Worm (Caenorhabditis elegans) whole organism, late embryonic: Measurements from ENCODE around the gene enri-2.

Experiments used
- K09A11.1 ChIP-seq: sonication (generic microtip); optimal IDR thresholded peaks from 2 replicates; lab custom pipeline; 2017; ENCODE audit warnings: antibody characterized with exemption, mild to moderate bottlenecking, missing genetic modification characterization, missing compliant biosample characterization; ENCODE audit not compliant: insufficient read depth
- ceh-2 ChIP-seq: sonication (generic microtip); optimal IDR thresholded peaks from 2 replicates; lab custom pipeline; 2016; ENCODE audit warnings: missing genotype, missing genetic modification characterization, missing compliant biosample characterization
- che-1 ChIP-seq: sonication (generic microtip); optimal IDR thresholded peaks from 2 replicates; lab custom pipeline; 2016; ENCODE audit warnings: mild to moderate bottlenecking, missing genetic modification characterization, missing compliant biosample characterization
- nfya-1 ChIP-seq: sonication (generic microtip); optimal IDR thresholded peaks from 2 replicates; lab custom pipeline; 2017; ENCODE audit warnings: missing genetic modification characterization, mild to moderate bottlenecking, missing compliant biosample characterization, antibody characterized with exemption, moderate library complexity
- unc-55 ChIP-seq: sonication (generic microtip); optimal IDR thresholded peaks from 2 replicates; lab custom pipeline; 2017; ENCODE audit warnings: missing biosample characterization, missing genetic modification reagents, missing genetic modification characterization

ce11 chrX:14534596-14534995 lies 11.0 kb upstream of the enri-2 start:
- TF ChIP-seq ceh-2 (tag; lab: Kevin White, UChicago) (no peak), nfya-1 (tag; lab: Kevin White, UChicago) (no peak), unc-55 (GFP tag; lab: Kevin White, UChicago) (no peak), che-1 (no peak), K09A11.1 (tag; lab: Kevin White, UChicago) (no peak)
